Worm (Caenorhabditis elegans) whole organism, L4 larva: ENCODE results near the gene K06A9.2.

Source experiments
- F44E2.7 ChIP-seq: fragments of 200-800 bp; sonication (Bioruptor generic); IDR thresholded peaks from 2 replicates; pipeline ENCODE4 v2.1.2; 2022; ENCODE audit warnings: missing genetic modification characterization, missing compliant biosample characterization
- ZK546.5 ChIP-seq, 2 experiments: sonication (generic microtip); optimal IDR thresholded peaks; 2 replicates each; lab custom pipeline; 2017; ENCODE audit warnings: missing biosample characterization in 2 of 2, missing genetic modification characterization in 2 of 2
- ama-1 ChIP-seq: fragments of 150-350 bp; optimal IDR thresholded peaks from 2 replicates; lab custom pipeline; 2014; ENCODE audit warnings: inconsistent platforms, mixed read lengths
- ceh-82 ChIP-seq: sonication (generic microtip); optimal IDR thresholded peaks from 2 replicates; lab custom pipeline; 2017; ENCODE audit warnings: missing biosample characterization, missing genetic modification characterization
- dpl-1 ChIP-seq: fragments of 150-350 bp; optimal IDR thresholded peaks from 2 replicates; lab custom pipeline; 2014; ENCODE audit warnings: missing biosample characterization, missing genetic modification reagents, missing genetic modification characterization
- egl-27 ChIP-seq: sonication (generic microtip); optimal IDR thresholded peaks from 3 replicates; lab custom pipeline; 2017; ENCODE audit warnings: missing biosample characterization, missing genetic modification reagents, missing genetic modification characterization
- lin-13 ChIP-seq: fragments of 150-350 bp; optimal IDR thresholded peaks from 2 replicates; lab custom pipeline; 2014; ENCODE audit warnings: missing biosample characterization, missing genetic modification reagents, missing genetic modification characterization
- lin-39 ChIP-seq: fragments of 150-350 bp; optimal IDR thresholded peaks from 2 replicates; lab custom pipeline; 2014; ENCODE audit warnings: missing biosample characterization, missing genetic modification reagents, missing genetic modification characterization
- lsy-2 ChIP-seq, 2 experiments: fragments of 150-350 bp in 1 of 2; sonication (generic microtip) in 1 of 2; optimal IDR thresholded peaks; 2 replicates each; lab custom pipeline; 2014 to 2017; ENCODE audit warnings: missing biosample characterization in 2 of 2, missing genetic modification characterization in 2 of 2
- mdt-29 ChIP-seq: fragments of 200-800 bp; sonication (Bioruptor generic); IDR thresholded peaks from 2 replicates; pipeline ENCODE4 v1.3.6; 2022; ENCODE audit warnings: missing genetic modification reagents, missing genetic modification characterization, missing compliant biosample characterization
- nhr-237 ChIP-seq: sonication (generic microtip); optimal IDR thresholded peaks from 2 replicates; lab custom pipeline; 2017; ENCODE audit warnings: missing biosample characterization, missing genetic modification characterization
- php-3 ChIP-seq: fragments of 200-800 bp; sonication (Bioruptor generic); IDR thresholded peaks from 2 replicates; pipeline ENCODE4 v1.3.6; 2022; ENCODE audit warnings: missing genetic modification reagents, missing genetic modification characterization, missing compliant biosample characterization
- spr-1 ChIP-seq: sonication (generic microtip); optimal IDR thresholded peaks from 2 replicates; lab custom pipeline; 2016; ENCODE audit warnings: mild to moderate bottlenecking, missing genetic modification characterization, missing compliant biosample characterization
- zfp-2 ChIP-seq: sonication (generic microtip); optimal IDR thresholded peaks from 2 replicates; lab custom pipeline; 2016; ENCODE audit warnings: mild to moderate bottlenecking, missing genetic modification characterization, missing compliant biosample characterization

ce11 chrX:1513153-1513552, 23.0 kb upstream of the K06A9.2 start:
- TF ChIP-seq ceh-82 (tag; lab: Kevin White, UChicago) (no peak), mdt-29 (GFP tag; lab: Robert Waterston, UW) (no peak), nhr-237 (tag; lab: Kevin White, UChicago) (no peak), lsy-2 (tag; optimal IDR thresholded peaks at IDR 0.05; lab: Kevin White, UChicago) (no peak), zfp-2 (tag; lab: Kevin White, UChicago) (no peak), lin-13 (GFP tag; lab: Kevin White, UChicago) (no peak), ama-1 (lab: Kevin White, UChicago) (no peak), egl-27 (tag; lab: Kevin White, UChicago) (no peak), spr-1 (tag; lab: Kevin White, UChicago) (no peak), ZK546.5 (tag; optimal IDR thresholded peaks at IDR 0.05; lab: Kevin White, UChicago) (no peak), php-3 (GFP tag; lab: Robert Waterston, UW) (no peak), dpl-1 (GFP tag; lab: Kevin White, UChicago) (no peak), F44E2.7 (GFP tag; lab: Robert Waterston, UW) (no peak), lin-39 (tag; lab: Kevin White, UChicago) (no peak)
